Fruit fly (Drosophila melanogaster): ENCODE measurements around the gene CG8003.

Gene CG8003

dm6 chr3L:10637819-10638218 is 23.5 kb upstream of the CG8003 start, which contains the start of gene Cnep1r2 (continued):
- TF ChIP-seq Fer2 (tag; optimal IDR thresholded peaks at IDR 0.05) (peak; percentile 97), CrebB (tag; optimal IDR thresholded peaks at IDR 0.05) (peak; percentile 89), CG10462 (GFP tag; optimal IDR thresholded peaks at IDR 0.05) (peak; percentile 80), CG3407 (GFP tag; optimal IDR thresholded peaks at IDR 0.05) (peak; percentile 90), CG34224 (GFP tag; IDR thresholded peaks at IDR 0.05; ENCODE audit: partially characterized antibody) (no peak), CG4820 (GFP tag; optimal IDR thresholded peaks at IDR 0.05) (peak; percentile 88), unpg (GFP tag; optimal IDR thresholded peaks at IDR 0.05) (peak; percentile 97), ase (GFP tag; IDR thresholded peaks at IDR 0.05) (peak; percentile 86), luna (GFP tag; optimal IDR thresholded peaks at IDR 0.05) (no peak), dysf (GFP tag; IDR thresholded peaks at IDR 0.05) (peak; percentile 97), Neu2 (GFP tag; optimal IDR thresholded peaks at IDR 0.05; ENCODE audit: borderline replicate concordance) (no peak), phol (tag; optimal IDR thresholded peaks at IDR 0.05) (peak; percentile 97), CG2889 (GFP tag; IDR thresholded peaks at IDR 0.05) (peak; percentile 88), CG7745 (tag; optimal IDR thresholded peaks at IDR 0.05) (peak; percentile 63), hbn (GFP tag; IDR thresholded peaks at IDR 0.05; ENCODE audit: partially characterized antibody) (no peak), CHES-1-like (GFP tag; optimal IDR thresholded peaks at IDR 0.05) (peak; percentile 18), Hsf (GFP tag; optimal IDR thresholded peaks at IDR 0.05) (peak; percentile 79), Mes4 (GFP tag; optimal IDR thresholded peaks at IDR 0.05) (no peak), cg (GFP tag; optimal IDR thresholded peaks at IDR 0.05) (no peak), CG8281 (tag; optimal IDR thresholded peaks at IDR 0.05) (peak; percentile 88), gt (GFP tag; IDR thresholded peaks at IDR 0.05) (peak; percentile 84), Lhr (GFP tag; optimal IDR thresholded peaks at IDR 0.05) (peak; percentile 69), vfl (GFP tag; optimal IDR thresholded peaks at IDR 0.05) (peak; percentile 60), CG17912 (GFP tag; optimal IDR thresholded peaks at IDR 0.05) (peak; percentile 89), jing (GFP tag; optimal IDR thresholded peaks at IDR 0.05) (peak; percentile 74), CG34376 (GFP tag; optimal IDR thresholded peaks at IDR 0.05) (peak; percentile 82), en (GFP tag; optimal IDR thresholded peaks at IDR 0.05) (no peak), nerfin-1 (tag; optimal IDR thresholded peaks at IDR 0.05) (peak; percentile 94), gce (GFP tag; IDR thresholded peaks at IDR 0.05) (peak; percentile 90), B-H1 (GFP tag; IDR thresholded peaks at IDR 0.05) (peak; percentile 93), CG31365 (tag; optimal IDR thresholded peaks at IDR 0.05) (no peak), btn (GFP tag; optimal IDR thresholded peaks at IDR 0.05) (no peak), CG1832 (GFP tag; optimal IDR thresholded peaks at IDR 0.05) (no peak), dpn (GFP tag; optimal IDR thresholded peaks at IDR 0.05) (peak; percentile 74 to 96), CG2678 (tag; optimal IDR thresholded peaks at IDR 0.05) (peak; percentile 98), insv (GFP tag; optimal IDR thresholded peaks at IDR 0.05) (peak in 1 of 2 experiments; percentile 81), CG13424 (tag; optimal IDR thresholded peaks at IDR 0.05) (peak; percentile 98), CG18599 (GFP tag; optimal IDR thresholded peaks at IDR 0.05) (peak; percentile 96), gem (tag; optimal IDR thresholded peaks at IDR 0.05) (peak; percentile 99), CG42726 (GFP tag; IDR thresholded peaks at IDR 0.05; ENCODE audit: partially characterized antibody) (no peak), CG1647 (GFP tag; optimal IDR thresholded peaks at IDR 0.05) (peak; percentile 70), Awh (GFP tag; IDR thresholded peaks at IDR 0.05) (peak; percentile 93), wdn (GFP tag; IDR thresholded peaks at IDR 0.05) (peak; percentile 89), CG8924 (tag; optimal IDR thresholded peaks at IDR 0.05) (peak; percentile 97), D19A (tag; optimal IDR thresholded peaks at IDR 0.05) (peak; percentile 93), CG18476 (GFP tag; optimal IDR thresholded peaks at IDR 0.05) (peak; percentile 84), bcd (GFP tag; optimal IDR thresholded peaks at IDR 0.05) (peak; percentile 96), Blimp-1 (GFP tag; optimal IDR thresholded peaks at IDR 0.05) (peak; percentile 94), psq (GFP tag; optimal IDR thresholded peaks at IDR 0.05) (peak; percentile 83), CG12769 (tag; optimal IDR thresholded peaks at IDR 0.05) (no peak)

Data from whole organism, embryonic.